Worm (Caenorhabditis elegans) whole organism, L1 larva: ENCODE measurements around the gene ZK1236.5.

ENCODE experiments used
- ama-1 ChIP-seq: fragments of 150-350 bp; optimal IDR thresholded peaks from 2 replicates; lab custom pipeline; 2014
- ceh-8 ChIP-seq: fragments of 200-800 bp; sonication (Bioruptor generic); optimal IDR thresholded peaks from 2 replicates; lab custom pipeline; 2018; ENCODE audit warnings: mild to moderate bottlenecking, missing genetic modification characterization, moderate library complexity, missing compliant biosample characterization
- fos-1 ChIP-seq: fragments of 150-350 bp; optimal IDR thresholded peaks from 2 replicates; lab custom pipeline; 2014; ENCODE audit warnings: missing biosample characterization, missing genetic modification characterization
- snpc-4 ChIP-seq: fragments of 150-350 bp; optimal IDR thresholded peaks from 2 replicates; lab custom pipeline; 2014; ENCODE audit warnings: missing biosample characterization, missing genetic modification characterization

DNA sequence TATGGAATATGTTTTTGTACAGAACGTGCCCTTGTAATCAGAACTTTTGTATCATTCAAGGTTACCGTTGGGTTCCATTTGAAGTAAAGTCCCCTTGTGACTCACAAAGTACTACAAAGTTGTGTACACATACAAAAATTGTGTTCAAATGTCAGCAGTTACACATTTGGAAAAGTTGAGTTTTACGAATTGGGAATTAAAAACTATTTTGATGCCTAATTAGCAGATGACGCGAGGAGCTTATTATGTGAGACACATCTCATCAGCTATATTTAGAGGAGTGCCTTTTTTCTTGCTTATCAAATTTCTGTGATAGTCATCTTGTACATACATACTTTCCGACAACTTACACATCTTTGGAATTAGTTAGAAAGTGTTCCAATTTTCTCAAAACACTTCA, 18.5 kb downstream of the ZK1236.5 start:
- TF ChIP-seq ceh-8 (GFP tag; lab: Kevin White, UChicago) (peak; percentile 55), fos-1 (tag; lab: Kevin White, UChicago) (no peak), snpc-4 (tag; lab: Kevin White, UChicago) (no peak), ama-1 (no peak)
